Fruit fly (Drosophila melanogaster) whole organism, adult: ENCODE results near the gene CG15914.
A peak's percentile ranks its signal among the peaks of the same experiment; 100 is the strongest.

Experiments used
- CG12768 ChIP-seq: fragments of 200-800 bp; sonication (Bioruptor generic); optimal IDR thresholded peaks from 2 replicates; lab custom pipeline; 2017; ENCODE audit warnings: missing biosample characterization, missing genetic modification characterization, mild to moderate bottlenecking, moderate library complexity, missing genetic modification reagents
- CG14711 ChIP-seq: fragments of 200-800 bp; sonication (Bioruptor generic); optimal IDR thresholded peaks from 2 replicates; lab custom pipeline; 2018; ENCODE audit warnings: missing biosample characterization, mild to moderate bottlenecking, missing genetic modification characterization, moderate library complexity
- CG5204 ChIP-seq: fragments of 200-800 bp; sonication (Bioruptor generic); optimal IDR thresholded peaks from 2 replicates; lab custom pipeline; 2016; ENCODE audit warnings: missing biosample characterization, missing genetic modification characterization
- Crg-1 ChIP-seq: fragments of 200-800 bp; sonication (Bioruptor generic); optimal IDR thresholded peaks from 2 replicates; lab custom pipeline; 2016; ENCODE audit warnings: missing biosample characterization, missing genetic modification characterization
- Hr96 ChIP-seq: fragments of 200-800 bp; sonication (Bioruptor generic); optimal IDR thresholded peaks from 2 replicates; lab custom pipeline; 2016; ENCODE audit warnings: missing biosample characterization, missing genetic modification characterization
- Mnt ChIP-seq: fragments of 200-800 bp; sonication (Bioruptor generic); optimal IDR thresholded peaks from 2 replicates; lab custom pipeline; 2016; ENCODE audit warnings: missing biosample characterization, mild to moderate bottlenecking, missing genetic modification characterization
- kay ChIP-seq: fragments of 200-800 bp; sonication (Bioruptor generic); peaks from one replicate; lab custom pipeline; 2016; ENCODE audit warnings: missing biosample characterization, missing genetic modification characterization, borderline replicate concordance
- ovo ChIP-seq: fragments of 200-800 bp; sonication (Bioruptor generic); optimal IDR thresholded peaks from 2 replicates; lab custom pipeline; 2016; ENCODE audit warnings: missing biosample characterization, missing genetic modification characterization

DNA sequence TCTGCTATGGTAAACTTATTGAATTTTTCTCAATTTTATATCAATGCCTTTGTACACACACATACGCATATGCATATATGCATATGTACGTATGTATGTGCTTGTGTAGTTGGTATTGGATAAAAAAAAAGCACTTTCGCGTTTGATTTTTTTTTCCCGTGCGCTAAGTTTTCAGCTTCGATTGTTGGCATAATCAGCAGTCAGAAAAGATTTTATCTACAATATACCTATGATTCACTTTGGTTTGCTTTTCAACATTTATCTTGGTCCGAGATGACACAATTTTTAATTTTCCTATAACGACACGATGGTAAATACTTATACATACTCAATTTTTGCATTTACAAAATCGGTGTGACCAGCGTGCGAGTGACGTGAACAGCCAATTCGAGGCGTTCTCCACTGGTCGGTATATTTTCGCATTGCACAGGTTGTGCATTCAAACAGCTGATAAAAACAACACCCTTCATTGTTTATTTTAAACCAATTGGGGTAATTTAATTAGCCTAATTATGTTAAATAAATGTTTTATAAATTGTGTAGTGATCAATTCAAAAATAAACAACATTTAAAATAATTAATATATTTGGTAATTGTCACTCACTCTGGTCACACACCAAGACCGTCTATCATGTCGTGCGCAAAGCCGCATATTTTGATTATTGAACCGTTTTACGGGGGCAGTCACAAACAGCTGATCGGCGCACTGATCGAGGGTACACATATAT, at the start of gene CG15914, which contains the start of gene UBL3:
- peak; percentile 32 for TF ChIP-seq ovo (GFP tag; lab: Kevin White, UChicago)
- no peak for TF ChIP-seq Crg-1
- no peak for TF ChIP-seq Hr96 (GFP tag; lab: Kevin White, UChicago)
- peak; percentile 70 for TF ChIP-seq Mnt (GFP tag; lab: Kevin White, UChicago)
- TF ChIP-seq CG14711 (tag; lab: Kevin White, UChicago), result peak; percentile 37
- no peak for TF ChIP-seq CG12768 (GFP tag; lab: Kevin White, UChicago)
- TF ChIP-seq kay, result peak; percentile 25
- TF ChIP-seq CG5204, result no peak
